Worm (Caenorhabditis elegans) whole organism, midembryonic: ENCODE results near the gene mak-1.

Source experiments
- cog-1 ChIP-seq: sonication (generic microtip); optimal IDR thresholded peaks from 2 replicates; lab custom pipeline; 2016; ENCODE audit warnings: missing genetic modification characterization, missing compliant biosample characterization
- klf-2 ChIP-seq: fragments of 200-800 bp; sonication (Bioruptor generic); conservative IDR thresholded peaks from 2 replicates; pipeline ENCODE4 v1.3.6; 2022; ENCODE audit warnings: missing genetic modification reagents, missing genetic modification characterization, missing compliant biosample characterization

DNA sequence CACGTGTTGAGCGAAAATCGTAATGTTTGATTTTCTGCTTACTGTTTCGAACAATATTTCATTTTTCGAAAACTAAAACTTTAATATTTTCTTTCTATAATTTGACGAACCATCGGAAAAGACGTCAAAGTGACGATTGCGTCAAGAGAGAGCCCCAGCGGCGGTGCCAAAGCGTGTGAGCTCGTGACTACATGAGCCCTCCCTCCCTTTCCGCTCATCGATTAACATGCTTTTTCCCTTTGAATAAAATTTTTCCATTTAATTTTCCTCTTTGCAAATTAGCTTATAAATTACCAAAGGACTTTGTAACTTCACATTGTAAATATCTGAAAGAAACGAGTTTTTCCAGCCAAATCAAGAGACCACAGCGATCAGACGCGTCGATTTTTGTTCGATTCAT lies 899 bp upstream of the mak-1 start:
- TF ChIP-seq klf-2 (GFP tag; lab: Robert Waterston, UW), result no peak
- TF ChIP-seq cog-1 (tag; lab: Kevin White, UChicago), result no peak
